Worm (Caenorhabditis elegans) whole organism, L1 larva: ENCODE data around the gene srg-69.

Experiments used
- C04F5.9 ChIP-seq: sonication (generic microtip); optimal IDR thresholded peaks from 2 replicates; lab custom pipeline; 2016; ENCODE audit warnings: missing genetic modification characterization, missing compliant biosample characterization
- C34B4.2 ChIP-seq: sonication (generic microtip); optimal IDR thresholded peaks from 2 replicates; lab custom pipeline; 2017; ENCODE audit warnings: mild to moderate bottlenecking, missing genetic modification characterization, missing compliant biosample characterization
- Y116A8C.19 ChIP-seq: sonication (generic microtip); optimal IDR thresholded peaks from 2 replicates; lab custom pipeline; 2016; ENCODE audit warnings: missing compliant biosample characterization, missing genetic modification characterization, borderline replicate concordance
- aha-1 ChIP-seq: fragments of 150-350 bp; optimal IDR thresholded peaks from 2 replicates; lab custom pipeline; 2014; ENCODE audit warnings: missing biosample characterization, missing genetic modification characterization
- alr-1 ChIP-seq: fragments of 200-800 bp; sonication (Bioruptor generic); optimal IDR thresholded peaks from 2 replicates; lab custom pipeline; 2018; ENCODE audit warnings: borderline replicate concordance, mild to moderate bottlenecking, missing genetic modification characterization, missing compliant biosample characterization
- aly-2 ChIP-seq: fragments of 150-350 bp; optimal IDR thresholded peaks from 2 replicates; lab custom pipeline; 2014; ENCODE audit warnings: missing biosample characterization, missing genetic modification characterization
- ama-1 ChIP-seq: fragments of 150-350 bp; optimal IDR thresholded peaks from 2 replicates; lab custom pipeline; 2014
- ceh-63 ChIP-seq: fragments of 200-800 bp; sonication (Bioruptor generic); optimal IDR thresholded peaks from 2 replicates; lab custom pipeline; 2018; ENCODE audit warnings: mild to moderate bottlenecking, missing genetic modification characterization, missing compliant biosample characterization
- ceh-88 ChIP-seq: fragments of 200-800 bp; sonication (Bioruptor generic); IDR thresholded peaks from 2 replicates; pipeline ENCODE4 v1.3.6; 2022; ENCODE audit warnings: missing genetic modification characterization, missing compliant biosample characterization
- ceh-90 ChIP-seq: sonication (generic microtip); optimal IDR thresholded peaks from 2 replicates; lab custom pipeline; 2016; ENCODE audit warnings: missing genetic modification characterization, missing compliant biosample characterization
- ces-1 ChIP-seq: fragments of 150-350 bp; optimal IDR thresholded peaks from 2 replicates; lab custom pipeline; 2014; ENCODE audit warnings: missing biosample characterization, missing genetic modification reagents, missing genetic modification characterization
- dsc-1 ChIP-seq: sonication (generic microtip); optimal IDR thresholded peaks from 2 replicates; lab custom pipeline; 2016; ENCODE audit warnings: mild to moderate bottlenecking, missing genetic modification characterization, missing compliant biosample characterization
- efl-1 ChIP-seq, 4 experiments: fragments of 150-350 bp; optimal IDR thresholded peaks in 3 of 4; peaks in 1 of 4; 1 replicate in 1 of 4; 2 replicates in 3 of 4; lab custom pipeline; 2014; ENCODE audit warnings: missing biosample characterization in 2 of 4, missing genetic modification characterization in 2 of 4, missing genetic modification reagents in 2 of 4
- efl-3 ChIP-seq: fragments of 200-800 bp; sonication (Bioruptor generic); optimal IDR thresholded peaks from 2 replicates; lab custom pipeline; 2018; ENCODE audit warnings: mild to moderate bottlenecking, missing genetic modification characterization, missing compliant biosample characterization
- egl-13 ChIP-seq: sonication (generic microtip); optimal IDR thresholded peaks from 2 replicates; lab custom pipeline; 2016; ENCODE audit warnings: missing genotype, missing genetic modification reagents, missing genetic modification characterization, missing compliant biosample characterization
- elt-2 ChIP-seq: sonication (generic microtip); optimal IDR thresholded peaks from 2 replicates; lab custom pipeline; 2016; ENCODE audit warnings: missing genetic modification characterization, mild to moderate bottlenecking, inconsistent platforms, missing compliant biosample characterization, missing genetic modification reagents
- fkh-10 ChIP-seq: sonication (generic microtip); optimal IDR thresholded peaks from 2 replicates; lab custom pipeline; 2017; ENCODE audit warnings: missing biosample characterization, missing genetic modification reagents, missing genetic modification characterization
- fkh-4 ChIP-seq: sonication (generic microtip); optimal IDR thresholded peaks from 2 replicates; lab custom pipeline; 2016; ENCODE audit warnings: missing compliant biosample characterization, missing genetic modification characterization, borderline replicate concordance
- fkh-8 ChIP-seq: sonication (generic microtip); optimal IDR thresholded peaks from 2 replicates; lab custom pipeline; 2016; ENCODE audit warnings: mild to moderate bottlenecking, missing genetic modification characterization, missing compliant biosample characterization
- fos-1 ChIP-seq: fragments of 150-350 bp; optimal IDR thresholded peaks from 2 replicates; lab custom pipeline; 2014; ENCODE audit warnings: missing biosample characterization, missing genetic modification characterization
- grh-1 ChIP-seq: fragments of 200-800 bp; sonication (Bioruptor generic); IDR thresholded peaks from 2 replicates; pipeline ENCODE4 v1.3.6; 2022; ENCODE audit warnings: missing genetic modification reagents, missing genetic modification characterization, missing compliant biosample characterization
- isw-1 ChIP-seq: fragments of 200-800 bp; sonication (Bioruptor generic); IDR thresholded peaks from 2 replicates; pipeline ENCODE4 v1.3.6; 2022; ENCODE audit warnings: missing genetic modification characterization, missing compliant biosample characterization
- lin-35 ChIP-seq, 2 experiments: fragments of 150-350 bp; optimal IDR thresholded peaks; 2 replicates each; lab custom pipeline; 2014; ENCODE audit warnings: missing biosample characterization in 2 of 2, missing genetic modification characterization in 2 of 2, missing genetic modification reagents in 2 of 2
- lin-39 ChIP-seq: fragments of 150-350 bp; optimal IDR thresholded peaks from 2 replicates; lab custom pipeline; 2014; ENCODE audit warnings: missing biosample characterization, missing genetic modification reagents, missing genetic modification characterization
- lir-3 ChIP-seq: sonication (generic microtip); optimal IDR thresholded peaks from 2 replicates; lab custom pipeline; 2016; ENCODE audit warnings: mild to moderate bottlenecking, missing genetic modification characterization, moderate library complexity, missing compliant biosample characterization; ENCODE audit not compliant: poor library complexity
- mdl-1 ChIP-seq, 2 experiments: fragments of 150-350 bp; optimal IDR thresholded peaks; 2 replicates each; lab custom pipeline; 2014 to 2017; ENCODE audit warnings: missing biosample characterization in 2 of 2, missing genetic modification characterization in 2 of 2, inconsistent platforms in 1 of 2
- nhr-11 ChIP-seq: fragments of 150-350 bp; optimal IDR thresholded peaks from 2 replicates; lab custom pipeline; 2014; ENCODE audit warnings: missing biosample characterization, missing genetic modification characterization
- nhr-12 ChIP-seq: sonication (generic microtip); optimal IDR thresholded peaks from 2 replicates; lab custom pipeline; 2017; ENCODE audit warnings: missing biosample characterization, missing genetic modification characterization
- nhr-19 ChIP-seq: fragments of 200-800 bp; sonication (Bioruptor generic); conservative IDR thresholded peaks from 2 replicates; pipeline ENCODE4 v1.3.6; 2022; ENCODE audit warnings: missing genetic modification characterization, missing compliant biosample characterization
- nhr-20 ChIP-seq: sonication (generic microtip); optimal IDR thresholded peaks from 2 replicates; lab custom pipeline; 2016; ENCODE audit warnings: mild to moderate bottlenecking, missing genetic modification characterization, missing compliant biosample characterization
- nhr-237 ChIP-seq: fragments of 150-350 bp; optimal IDR thresholded peaks from 2 replicates; lab custom pipeline; 2014; ENCODE audit warnings: missing biosample characterization, missing genetic modification characterization
- nhr-47 ChIP-seq: sonication (generic microtip); optimal IDR thresholded peaks from 2 replicates; lab custom pipeline; 2016; ENCODE audit warnings: mild to moderate bottlenecking, missing genetic modification characterization, moderate library complexity, missing compliant biosample characterization
- nhr-71 ChIP-seq: sonication (generic microtip); optimal IDR thresholded peaks from 2 replicates; lab custom pipeline; 2016; ENCODE audit warnings: mild to moderate bottlenecking, missing genetic modification characterization, moderate library complexity, missing compliant biosample characterization
- nhr-77 ChIP-seq: fragments of 150-350 bp; optimal IDR thresholded peaks from 2 replicates; lab custom pipeline; 2014; ENCODE audit warnings: missing biosample characterization, missing genetic modification characterization
- nhr-85 ChIP-seq: sonication (generic microtip); peaks from one replicate; lab custom pipeline; 2016; ENCODE audit warnings: missing genetic modification characterization, inconsistent platforms, missing compliant biosample characterization
- nhr-90 ChIP-seq: sonication (generic microtip); optimal IDR thresholded peaks from 2 replicates; lab custom pipeline; 2016; ENCODE audit warnings: mild to moderate bottlenecking, missing genetic modification characterization, missing compliant biosample characterization; ENCODE audit not compliant: poor library complexity
- pax-3 ChIP-seq: fragments of 200-800 bp; sonication (Bioruptor generic); optimal IDR thresholded peaks from 2 replicates; lab custom pipeline; 2018; ENCODE audit warnings: mild to moderate bottlenecking, missing genetic modification characterization, moderate library complexity, missing compliant biosample characterization
- rnt-1 ChIP-seq: sonication (generic microtip); optimal IDR thresholded peaks from 2 replicates; lab custom pipeline; 2016; ENCODE audit warnings: mild to moderate bottlenecking, missing genetic modification characterization, moderate library complexity, missing compliant biosample characterization
- skn-1 ChIP-seq: fragments of 150-350 bp; optimal IDR thresholded peaks from 2 replicates; lab custom pipeline; 2014; ENCODE audit warnings: missing biosample characterization, missing genetic modification characterization
- sup-37 ChIP-seq: fragments of 200-800 bp; sonication (Bioruptor generic); optimal IDR thresholded peaks from 2 replicates; lab custom pipeline; 2018; ENCODE audit warnings: mild to moderate bottlenecking, missing genetic modification characterization, missing compliant biosample characterization
- unc-130 ChIP-seq: fragments of 150-350 bp; optimal IDR thresholded peaks from 2 replicates; lab custom pipeline; 2017; ENCODE audit warnings: missing biosample characterization, missing genetic modification characterization, inconsistent platforms
- unc-62 ChIP-seq: fragments of 150-350 bp; optimal IDR thresholded peaks from 2 replicates; lab custom pipeline; 2014; ENCODE audit warnings: missing biosample characterization, missing genetic modification reagents, missing genetic modification characterization
- ztf-11 ChIP-seq, 2 experiments: sonication (generic microtip); optimal IDR thresholded peaks; 2 replicates each; lab custom pipeline; 2016 to 2017; ENCODE audit warnings: missing genetic modification characterization in 2 of 2, missing biosample characterization in 1 of 2, missing compliant biosample characterization in 1 of 2

srg-69 gene

DNA sequence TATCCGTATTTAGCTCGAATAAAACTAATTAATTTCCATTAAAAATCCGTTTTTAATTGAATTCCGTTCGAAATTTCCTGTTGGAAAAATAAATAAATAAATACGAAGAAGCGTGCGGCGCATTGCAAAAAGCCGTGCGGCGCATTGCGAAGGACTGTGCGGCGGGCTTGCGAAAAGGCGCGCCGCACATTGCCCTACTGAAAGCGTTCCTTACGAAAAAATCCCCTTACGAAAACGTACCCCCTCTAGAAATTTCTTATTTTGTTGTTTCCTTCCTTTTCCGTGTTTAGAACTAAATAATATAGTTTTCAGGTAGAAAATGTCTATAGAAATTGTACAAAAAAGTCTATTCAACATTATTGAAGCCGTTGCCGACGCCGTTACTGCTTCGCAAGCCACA, 5.1 kb upstream of the srg-69 start, which contains the start of gene F09E5.8:
TSS of gene F09E5.8 (plus strand) at position 313 of the 400 bp plus-strand sequence.
- TF ChIP-seq grh-1, result peak; percentile 32; the same call in 1 of the 2 replicates
- TF ChIP-seq isw-1 (GFP tag; lab: Robert Waterston, UW), result peak; percentile 41
- TF ChIP-seq ceh-88 (GFP tag; lab: Robert Waterston, UW), result peak; percentile 42; the same call in 1 of the 2 replicates
- TF ChIP-seq nhr-19, result peak; percentile 59

DNA sequence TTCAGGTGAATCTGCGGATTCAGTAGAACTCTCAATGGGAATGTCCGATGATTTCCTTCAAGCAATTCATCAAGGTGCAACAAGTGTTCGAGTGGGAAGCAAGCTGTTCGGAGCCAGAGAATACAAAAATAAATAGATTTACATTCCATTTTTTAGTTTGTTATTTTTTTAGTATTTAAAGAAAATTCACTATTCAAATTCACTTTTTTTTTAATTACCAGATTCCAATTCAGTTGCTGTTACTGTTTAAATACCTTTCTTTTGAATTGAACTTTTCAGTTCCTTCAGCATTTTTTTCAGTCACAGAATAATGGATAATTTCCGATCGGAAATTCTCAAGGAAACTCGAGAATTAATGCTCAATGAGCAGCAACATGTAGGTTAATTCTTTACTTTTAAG, 3.7 kb upstream of the srg-69 start, which contains the start of gene F09E5.7:
TSS of gene F09E5.7 (plus strand) at position 301 of the 400 bp plus-strand sequence.
- no peak for TF ChIP-seq ceh-63
- TF ChIP-seq dsc-1 (tag; lab: Kevin White, UChicago), result no peak
- no peak for TF ChIP-seq egl-13 (tag; lab: Kevin White, UChicago)
- no peak for TF ChIP-seq fkh-4
- TF ChIP-seq nhr-12 (tag; lab: Kevin White, UChicago), result no peak
- no peak for TF ChIP-seq C34B4.2
- no peak for TF ChIP-seq nhr-20 (tag; lab: Kevin White, UChicago)
- no peak for TF ChIP-seq nhr-77
- no peak for TF ChIP-seq nhr-47 (tag; lab: Kevin White, UChicago)
- no peak for TF ChIP-seq fkh-10 (GFP tag; lab: Kevin White, UChicago)
- TF ChIP-seq fkh-8 (tag; lab: Kevin White, UChicago), result no peak

DNA sequence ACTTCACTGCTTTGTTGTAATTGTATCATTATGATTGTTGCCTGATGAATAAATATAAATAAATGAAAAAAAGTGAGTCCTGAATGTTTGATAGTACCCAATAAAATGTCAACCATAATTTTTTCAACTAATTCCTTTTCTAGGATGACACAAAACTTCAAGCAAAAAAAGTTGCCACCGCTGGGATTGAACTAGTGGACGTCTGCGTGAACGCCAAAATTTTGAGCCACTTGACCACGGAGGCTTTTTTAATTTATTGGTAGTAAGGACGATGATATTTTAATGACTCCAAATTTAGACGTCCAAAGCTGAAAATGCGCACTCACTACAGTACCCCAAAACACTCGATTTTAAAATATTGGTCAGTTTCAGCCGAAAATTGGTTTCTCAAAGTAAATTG, 1.8 kb upstream of the srg-69 start:
- TF ChIP-seq efl-1 (optimal IDR thresholded peaks at IDR 0.05; lab: Kevin White, UChicago), result no peak
- TF ChIP-seq efl-1 (GFP tag; optimal IDR thresholded peaks at IDR 0.05 in 1 of 2; lab: Kevin White, UChicago), result peak in 1 of 2 experiments; percentile 44
- peak; percentile 10 for TF ChIP-seq elt-2 (tag; lab: Kevin White, UChicago)
- no peak for TF ChIP-seq efl-3 (GFP tag; lab: Kevin White, UChicago)

DNA sequence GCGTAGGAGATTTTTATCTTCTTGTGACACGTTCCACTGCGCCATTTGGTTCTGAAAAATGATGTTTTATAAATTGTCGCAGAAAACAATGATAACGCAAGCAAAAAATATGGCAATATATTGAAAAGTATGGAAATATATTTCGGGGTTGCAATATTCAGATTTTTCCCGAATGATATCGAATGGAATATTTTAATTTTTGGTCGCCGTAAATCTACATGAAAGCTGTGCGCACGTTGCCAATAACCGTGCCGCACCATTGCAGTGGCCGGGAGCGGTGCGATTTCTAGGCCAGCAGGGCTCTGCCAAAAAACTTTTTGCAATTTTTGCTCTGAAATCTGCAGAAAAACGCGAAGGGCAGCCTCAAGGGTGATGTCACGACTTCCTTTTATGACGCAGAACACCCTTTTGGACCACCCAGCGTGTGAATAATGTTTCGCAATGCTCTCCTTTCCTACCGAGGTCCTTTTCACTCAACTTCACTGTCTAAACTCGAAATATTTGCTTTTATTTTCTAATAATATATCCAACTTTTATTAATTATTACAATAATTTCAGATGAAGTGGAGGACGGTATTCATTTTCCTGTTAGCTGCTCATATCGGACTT, 2.8 kb downstream of the srg-69 start, which contains the start of the genes F09E5.11 and bmy-1:
TSS of gene F09E5.11 (minus strand) at position 51 of the 609 bp plus-strand sequence.
TSS of gene bmy-1 (plus strand) at position 559 of the 609 bp plus-strand sequence.
- peak; percentile 64 for TF ChIP-seq unc-130 (tag; lab: Kevin White, UChicago)
- peak; percentile 85 for TF ChIP-seq ceh-90 (tag; lab: Kevin White, UChicago)
- peak in 1 of 2 experiments; percentile 92 for TF ChIP-seq ztf-11 (tag; optimal IDR thresholded peaks at IDR 0.05; lab: Kevin White, UChicago)
- no peak for TF ChIP-seq aha-1
- peak; percentile 82 for TF ChIP-seq nhr-90 (tag; lab: Kevin White, UChicago)
- no peak for TF ChIP-seq ama-1 (lab: Kevin White, UChicago)
- TF ChIP-seq unc-62 (GFP tag; lab: Kevin White, UChicago), result no peak
- peak; percentile 94 for TF ChIP-seq nhr-71 (tag; lab: Kevin White, UChicago)
- TF ChIP-seq efl-1 (optimal IDR thresholded peaks at IDR 0.05; lab: Kevin White, UChicago), result peak; percentile 81
- peak; percentile 73 to 98 for TF ChIP-seq efl-1 (GFP tag; optimal IDR thresholded peaks at IDR 0.05 in 1 of 2; lab: Kevin White, UChicago)
- TF ChIP-seq skn-1 (tag; lab: Kevin White, UChicago), result peak; percentile 84
- TF ChIP-seq alr-1 (tag; lab: Kevin White, UChicago), result no peak
- TF ChIP-seq pax-3 (tag; lab: Kevin White, UChicago), result peak; percentile 84
- TF ChIP-seq rnt-1 (tag; lab: Kevin White, UChicago), result peak; percentile 99
- no peak for TF ChIP-seq ceh-63
- peak in 1 of 2 experiments; percentile 26 for TF ChIP-seq mdl-1 (tag; optimal IDR thresholded peaks at IDR 0.05; lab: Kevin White, UChicago)
- TF ChIP-seq fkh-4, result peak; percentile 87
- peak; percentile 91 for TF ChIP-seq nhr-85
- no peak for TF ChIP-seq aly-2 (tag; lab: Kevin White, UChicago)
- peak; percentile 16 for TF ChIP-seq nhr-11 (tag; lab: Kevin White, UChicago)
- no peak for TF ChIP-seq nhr-12 (tag; lab: Kevin White, UChicago)
- TF ChIP-seq C04F5.9 (tag; lab: Kevin White, UChicago), result peak; percentile 60
- peak; percentile 70 for TF ChIP-seq nhr-77
- TF ChIP-seq fkh-10 (GFP tag; lab: Kevin White, UChicago), result peak; percentile 84
- peak; percentile 85 for TF ChIP-seq nhr-19
- peak; percentile 44 for TF ChIP-seq sup-37 (GFP tag; lab: Kevin White, UChicago)
- no peak for TF ChIP-seq ces-1 (GFP tag; lab: Kevin White, UChicago)
- peak; percentile 45 for TF ChIP-seq fos-1 (tag; lab: Kevin White, UChicago)
- peak; percentile 29 for TF ChIP-seq Y116A8C.19 (tag; lab: Kevin White, UChicago)
- TF ChIP-seq isw-1 (GFP tag; lab: Robert Waterston, UW), result peak; percentile 87
- TF ChIP-seq lin-35 (GFP tag; optimal IDR thresholded peaks at IDR 0.05; lab: Kevin White, UChicago), result peak; percentile 74 to 79
- peak; percentile 95 for TF ChIP-seq lir-3 (tag; lab: Kevin White, UChicago)
- peak; percentile 92 for TF ChIP-seq fkh-8 (tag; lab: Kevin White, UChicago)
- peak; percentile 79 for TF ChIP-seq elt-2 (tag; lab: Kevin White, UChicago)
- TF ChIP-seq dsc-1 (tag; lab: Kevin White, UChicago), result peak; percentile 85
- TF ChIP-seq nhr-237 (tag; lab: Kevin White, UChicago), result no peak
- peak; percentile 55 for TF ChIP-seq lin-39 (tag; lab: Kevin White, UChicago)
